Worm (Caenorhabditis elegans) whole organism, late embryonic: ENCODE results near the gene str-231.

Experiments used
- F13H6.1 ChIP-seq: sonication (generic microtip); optimal IDR thresholded peaks from 2 replicates; lab custom pipeline; 2016; ENCODE audit warnings: missing genetic modification characterization, missing compliant biosample characterization
- ama-1 ChIP-seq: fragments of 150-350 bp; optimal IDR thresholded peaks from 2 replicates; lab custom pipeline; 2014
- elt-2 ChIP-seq: sonication (generic microtip); optimal IDR thresholded peaks from 2 replicates; lab custom pipeline; 2016; ENCODE audit warnings: missing genetic modification reagents, missing genetic modification characterization, missing compliant biosample characterization
- elt-4 ChIP-seq: sonication (generic microtip); optimal IDR thresholded peaks from 2 replicates; lab custom pipeline; 2016; ENCODE audit warnings: missing genetic modification characterization, missing compliant biosample characterization
- fkh-10 ChIP-seq: fragments of 150-350 bp; optimal IDR thresholded peaks from 2 replicates; lab custom pipeline; 2014; ENCODE audit warnings: missing biosample characterization, missing genetic modification reagents, missing genetic modification characterization
- lin-11 ChIP-seq: fragments of 200-800 bp; sonication (Bioruptor generic); optimal IDR thresholded peaks from 2 replicates; lab custom pipeline; 2018; ENCODE audit warnings: mild to moderate bottlenecking, missing genetic modification characterization, missing compliant biosample characterization
- mec-3 ChIP-seq: sonication (generic microtip); optimal IDR thresholded peaks from 2 replicates; lab custom pipeline; 2016; ENCODE audit warnings: borderline replicate concordance, missing genetic modification characterization, missing compliant biosample characterization
- pax-1 ChIP-seq: fragments of 150-350 bp; optimal IDR thresholded peaks from 2 replicates; lab custom pipeline; 2014; ENCODE audit warnings: missing biosample characterization, missing genetic modification characterization
- pha-4 ChIP-seq: fragments of 150-350 bp; optimal IDR thresholded peaks from 2 replicates; lab custom pipeline; 2018; ENCODE audit warnings: missing biosample characterization, missing genetic modification reagents, missing genetic modification characterization
- unc-3 ChIP-seq, 2 experiments: fragments of 200-800 bp in 1 of 2; sonication (Bioruptor generic) in 1 of 2; sonication (generic microtip) in 1 of 2; conservative IDR thresholded peaks in 1 of 2; optimal IDR thresholded peaks in 1 of 2; 2 replicates each; pipeline versions ENCODE4 v1.3.6 to Lab custom; 2016 to 2022; ENCODE audit warnings: missing compliant biosample characterization in 2 of 2, missing genetic modification characterization in 2 of 2, missing genetic modification reagents in 1 of 2
- unc-55 ChIP-seq: sonication (generic microtip); optimal IDR thresholded peaks from 2 replicates; lab custom pipeline; 2017; ENCODE audit warnings: missing biosample characterization, missing genetic modification reagents, missing genetic modification characterization
- ztf-16 ChIP-seq: sonication (generic microtip); optimal IDR thresholded peaks from 2 replicates; lab custom pipeline; 2017; ENCODE audit warnings: missing genetic modification characterization, missing compliant biosample characterization

- TF ChIP-seq fkh-10 (GFP tag; lab: Kevin White, UChicago), result no peak
- TF ChIP-seq elt-4 (tag; lab: Kevin White, UChicago), result no peak
- TF ChIP-seq elt-2, result no peak
- TF ChIP-seq ama-1 (lab: Kevin White, UChicago), result no peak
- no peak for TF ChIP-seq mec-3 (tag; lab: Kevin White, UChicago)
- TF ChIP-seq pax-1 (tag; lab: Kevin White, UChicago), result no peak
- TF ChIP-seq unc-55 (GFP tag; lab: Kevin White, UChicago), result no peak
- no peak for TF ChIP-seq F13H6.1 (tag; lab: Kevin White, UChicago)
- no peak for TF ChIP-seq pha-4 (tag; lab: Kevin White, UChicago)
- TF ChIP-seq ztf-16 (tag; lab: Kevin White, UChicago), result no peak
- TF ChIP-seq lin-11 (tag; lab: Kevin White, UChicago), result no peak
- TF ChIP-seq unc-3 (GFP tag; conservative IDR thresholded peaks at IDR 0.05; lab: Robert Waterston, UW), result no peak
- TF ChIP-seq unc-3 (tag; optimal IDR thresholded peaks at IDR 0.05; lab: Kevin White, UChicago), result no peak
Observed at ce11 chrV:15972484-15972883, 34.9 kb downstream of the str-231 start, which contains the start of gene sru-23.
